Worm (Caenorhabditis elegans): ENCODE results near the gene cpg-4.

Gene cpg-4

DNA sequence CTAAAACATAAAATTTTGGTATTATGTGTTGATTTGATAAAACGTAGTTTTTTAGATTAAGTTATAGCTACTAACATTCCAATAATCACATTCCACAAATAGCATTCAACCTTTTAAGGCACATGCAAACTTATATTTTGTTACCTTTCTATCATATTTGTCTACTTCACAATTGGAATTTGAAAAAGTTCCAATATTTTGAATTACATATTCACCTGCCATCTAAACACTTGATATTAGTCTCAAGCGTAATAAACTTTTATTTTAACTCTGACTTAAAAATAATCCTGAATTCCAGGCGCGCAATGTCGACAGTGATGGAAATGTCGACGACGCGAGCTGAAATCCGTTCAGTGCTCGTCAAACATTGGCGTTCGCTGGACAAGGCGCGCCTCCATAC is 20.5 kb upstream of the cpg-4 start, which contains the start of gene acy-2:
Gene acy-2, plus strand, starts transcription at position 301 of the 400 bp plus-strand sequence.
- no peak for TF ChIP-seq npax-4 (tag; optimal IDR thresholded peaks at IDR 0.05)

- TF ChIP-seq pax-1 (tag; optimal IDR thresholded peaks at IDR 0.05) = peak; percentile 36
- TF ChIP-seq dmd-4 (tag; optimal IDR thresholded peaks at IDR 0.05; ENCODE audit: borderline replicate concordance) = no peak
- TF ChIP-seq ama-1 (optimal IDR thresholded peaks at IDR 0.05) = no peak
Observed at ce11 chrV:5982722-5983121, 13.5 kb upstream of the cpg-4 start.

DNA sequence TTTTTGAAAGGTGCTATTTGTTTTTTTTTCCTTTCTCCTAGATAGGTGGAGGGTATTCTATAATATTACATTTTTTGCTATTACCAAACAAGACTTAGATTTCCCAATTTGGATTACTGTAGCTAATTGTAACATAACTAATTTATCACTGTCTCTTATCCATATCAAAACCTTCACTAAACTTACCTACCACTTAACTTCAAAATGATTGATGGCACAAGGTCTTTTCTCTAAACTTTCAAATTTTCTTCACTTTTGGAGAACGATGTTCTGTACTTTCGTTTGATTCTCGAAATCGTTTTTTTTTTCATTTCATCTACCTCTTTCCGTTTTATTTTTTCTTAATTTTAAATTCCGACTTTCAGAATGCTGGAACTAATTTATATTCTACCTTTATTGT is 12.8 kb upstream of the cpg-4 start, which contains the start of gene dhs-16:
Gene dhs-16, plus strand, starts transcription at position 366 of the 400 bp plus-strand sequence.
- TF ChIP-seq pat-9 (tag; optimal IDR thresholded peaks at IDR 0.05) (no peak), ztf-16 (tag; optimal IDR thresholded peaks at IDR 0.05) (no peak), elt-2 (tag; optimal IDR thresholded peaks at IDR 0.05) (no peak), ceh-18 (tag; optimal IDR thresholded peaks at IDR 0.05) (no peak), unc-42 (tag; optimal IDR thresholded peaks at IDR 0.05) (no peak), sox-2 (GFP tag; IDR thresholded peaks at IDR 0.05) (no peak), ceh-48 (tag; optimal IDR thresholded peaks at IDR 0.05) (no peak), sox-4 (tag; optimal IDR thresholded peaks at IDR 0.05) (no peak), hlh-6 (tag; optimal IDR thresholded peaks at IDR 0.05) (no peak), zip-5 (tag; optimal IDR thresholded peaks at IDR 0.05) (no peak), fkh-6 (tag; optimal IDR thresholded peaks at IDR 0.05) (no peak), ama-1 (optimal IDR thresholded peaks at IDR 0.05) (no peak), pha-2 (tag; optimal IDR thresholded peaks at IDR 0.05) (no peak), ceh-6 (GFP tag; optimal IDR thresholded peaks at IDR 0.05) (no peak), lin-11 (tag; optimal IDR thresholded peaks at IDR 0.05) (no peak), syd-9 (tag; optimal IDR thresholded peaks at IDR 0.05) (no peak), odd-2 (tag; optimal IDR thresholded peaks at IDR 0.05) (no peak)

DNA sequence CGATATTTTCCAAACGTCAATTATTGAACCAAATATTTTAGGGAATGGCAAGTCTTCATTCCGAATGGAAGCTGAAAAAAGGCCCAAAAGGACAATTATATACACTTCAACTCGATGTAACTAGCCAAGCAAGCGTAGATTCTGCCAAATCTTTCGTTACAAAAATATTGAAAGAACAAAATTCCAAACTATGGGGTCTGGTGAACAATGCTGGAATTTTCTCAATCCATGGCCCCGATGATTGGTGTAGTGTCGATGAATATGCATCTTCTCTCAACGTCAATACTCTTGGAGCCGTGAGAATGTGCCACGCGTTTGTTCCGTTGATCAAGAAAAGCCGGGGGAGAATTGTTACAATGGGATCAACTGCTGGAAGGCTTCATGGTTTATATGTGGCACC is 12.0 kb upstream of the cpg-4 start:
- no peak for TF ChIP-seq ets-4 (tag; optimal IDR thresholded peaks at IDR 0.05)
- no peak for TF ChIP-seq hlh-6 (tag; optimal IDR thresholded peaks at IDR 0.05)
- no peak for TF ChIP-seq lin-11 (tag; optimal IDR thresholded peaks at IDR 0.05)
- no peak for TF ChIP-seq sox-4 (tag; optimal IDR thresholded peaks at IDR 0.05)
- no peak for TF ChIP-seq pha-2 (tag; optimal IDR thresholded peaks at IDR 0.05)
- TF ChIP-seq ceh-34 (tag; optimal IDR thresholded peaks at IDR 0.05) = no peak
- TF ChIP-seq ceh-19 (GFP tag; optimal IDR thresholded peaks at IDR 0.05) = no peak
- TF ChIP-seq sdc-2 (tag; optimal IDR thresholded peaks at IDR 0.05) = no peak
- TF ChIP-seq elt-4 (tag; optimal IDR thresholded peaks at IDR 0.05) = no peak

ce11 chrV:5986755-5987154 is 9.5 kb upstream of the cpg-4 start, which contains the start of gene C10F3.7:
Gene C10F3.7 (minus strand): TSS chrV:5986855.
- TF ChIP-seq elt-2 (tag; optimal IDR thresholded peaks at IDR 0.05) (no peak), ceh-6 (GFP tag; optimal IDR thresholded peaks at IDR 0.05) (no peak), ref-2 (tag; optimal IDR thresholded peaks at IDR 0.05) (no peak), che-1 (tag; optimal IDR thresholded peaks at IDR 0.05) (no peak), K09A11.1 (tag; optimal IDR thresholded peaks at IDR 0.05; ENCODE audit: insufficient read depth) (no peak), tbx-2 (tag; optimal IDR thresholded peaks at IDR 0.05) (no peak), ceh-34 (tag; optimal IDR thresholded peaks at IDR 0.05) (no peak), ceh-48 (tag; optimal IDR thresholded peaks at IDR 0.05) (no peak), ceh-2 (tag; optimal IDR thresholded peaks at IDR 0.05) (no peak), pag-3 (tag; optimal IDR thresholded peaks at IDR 0.05; ENCODE audit: borderline replicate concordance) (no peak), lim-6 (tag; optimal IDR thresholded peaks at IDR 0.05) (no peak), ceh-45 (GFP tag; IDR thresholded peaks at IDR 0.05) (no peak), ttx-3 (tag; optimal IDR thresholded peaks at IDR 0.05) (no peak)

Measured in whole organism, late embryonic.